Worm (Caenorhabditis elegans) whole organism, mixed stage, embryonic: ENCODE data around the gene W10G6.1.
"Not testable (repeated sequence)": the region's sequence is repeated elsewhere in the genome, so short reads cannot be mapped to it uniquely, and the experiment has no call there.

Experiments used
- M03D4.4 ChIP-seq: sonication (generic microtip); optimal IDR thresholded peaks from 2 replicates; lab custom pipeline; 2017; ENCODE audit warnings: mild to moderate bottlenecking, missing genetic modification characterization, missing compliant biosample characterization
- bed-3 ChIP-seq: fragments of 200-800 bp; sonication (Bioruptor generic); optimal IDR thresholded peaks from 3 replicates; lab custom pipeline; 2018; ENCODE audit warnings: mild to moderate bottlenecking, missing genetic modification characterization, moderate library complexity, missing compliant biosample characterization
- blmp-1 ChIP-seq: fragments of 150-350 bp; optimal IDR thresholded peaks from 2 replicates; lab custom pipeline; 2014; ENCODE audit warnings: missing biosample characterization, missing genetic modification characterization
- ceh-39 ChIP-seq: fragments of 150-350 bp; optimal IDR thresholded peaks from 2 replicates; lab custom pipeline; 2014; ENCODE audit warnings: missing biosample characterization, missing genetic modification characterization
- ceh-43 ChIP-seq: fragments of 200-800 bp; sonication (Bioruptor generic); optimal IDR thresholded peaks from 2 replicates; lab custom pipeline; 2018; ENCODE audit warnings: mild to moderate bottlenecking, missing genetic modification characterization, moderate library complexity, missing compliant biosample characterization
- cnd-1 ChIP-seq: fragments of 200-800 bp; sonication (Bioruptor generic); optimal IDR thresholded peaks from 2 replicates; lab custom pipeline; 2018; ENCODE audit warnings: mild to moderate bottlenecking, missing genetic modification characterization, missing compliant biosample characterization
- drap-1 ChIP-seq: fragments of 200-800 bp; sonication (Bioruptor generic); optimal IDR thresholded peaks from 3 replicates; lab custom pipeline; 2018; ENCODE audit warnings: mild to moderate bottlenecking, missing genetic modification characterization, missing compliant biosample characterization
- elt-1 ChIP-seq: sonication (generic microtip); optimal IDR thresholded peaks from 2 replicates; lab custom pipeline; 2017; ENCODE audit warnings: missing genetic modification characterization, mild to moderate bottlenecking, missing compliant biosample characterization, antibody characterized with exemption, moderate library complexity, borderline replicate concordance; ENCODE audit not compliant: insufficient read depth
- elt-3 ChIP-seq: fragments of 150-350 bp; optimal IDR thresholded peaks from 2 replicates; lab custom pipeline; 2014; ENCODE audit warnings: missing biosample characterization, missing genetic modification characterization
- ham-2 ChIP-seq: fragments of 200-800 bp; sonication (Bioruptor generic); optimal IDR thresholded peaks from 2 replicates; lab custom pipeline; 2018; ENCODE audit warnings: mild to moderate bottlenecking, missing genetic modification characterization, missing compliant biosample characterization
- hlh-1 ChIP-seq: fragments of 150-350 bp; optimal IDR thresholded peaks from 2 replicates; lab custom pipeline; 2014; ENCODE audit warnings: missing biosample characterization, missing genetic modification reagents, missing genetic modification characterization
- lin-13 ChIP-seq: fragments of 150-350 bp; optimal IDR thresholded peaks from 2 replicates; lab custom pipeline; 2014; ENCODE audit warnings: missing biosample characterization, missing genetic modification characterization
- lin-32 ChIP-seq: fragments of 200-800 bp; sonication (Bioruptor generic); optimal IDR thresholded peaks from 2 replicates; lab custom pipeline; 2018; ENCODE audit warnings: mild to moderate bottlenecking, missing genetic modification characterization, missing compliant biosample characterization
- lsy-2 ChIP-seq: fragments of 150-350 bp; optimal IDR thresholded peaks from 2 replicates; lab custom pipeline; 2014; ENCODE audit warnings: missing biosample characterization, missing genetic modification characterization
- nhr-2 ChIP-seq: fragments of 150-350 bp; optimal IDR thresholded peaks from 2 replicates; lab custom pipeline; 2014; ENCODE audit warnings: missing biosample characterization, missing genetic modification characterization
- nhr-237 ChIP-seq: fragments of 150-350 bp; optimal IDR thresholded peaks from 2 replicates; lab custom pipeline; 2014; ENCODE audit warnings: missing biosample characterization, missing genetic modification characterization
- nhr-28 ChIP-seq: fragments of 150-350 bp; optimal IDR thresholded peaks from 2 replicates; lab custom pipeline; 2014; ENCODE audit warnings: missing biosample characterization, missing genetic modification characterization
- nhr-76 ChIP-seq: sonication (generic microtip); optimal IDR thresholded peaks from 2 replicates; lab custom pipeline; 2017; ENCODE audit warnings: missing biosample characterization, missing genetic modification characterization
- pha-4 ChIP-seq: fragments of 150-350 bp; optimal IDR thresholded peaks from 2 replicates; lab custom pipeline; 2018; ENCODE audit warnings: missing biosample characterization, missing genetic modification reagents, missing genetic modification characterization
- snpc-4 ChIP-seq: fragments of 150-350 bp; optimal IDR thresholded peaks from 2 replicates; lab custom pipeline; 2014; ENCODE audit warnings: missing biosample characterization, missing genetic modification characterization
- sptf-1 ChIP-seq: sonication (generic microtip); optimal IDR thresholded peaks from 2 replicates; lab custom pipeline; 2017; ENCODE audit warnings: mild to moderate bottlenecking, missing genetic modification characterization, moderate library complexity, missing compliant biosample characterization
- tbx-8 ChIP-seq: fragments of 200-800 bp; sonication (Bioruptor generic); optimal IDR thresholded peaks from 2 replicates; lab custom pipeline; 2018; ENCODE audit warnings: mild to moderate bottlenecking, missing genetic modification characterization, moderate library complexity, missing compliant biosample characterization
- unc-39 ChIP-seq: fragments of 150-350 bp; optimal IDR thresholded peaks from 2 replicates; lab custom pipeline; 2014; ENCODE audit warnings: missing biosample characterization, missing genetic modification characterization
- unc-62 ChIP-seq: fragments of 150-350 bp; optimal IDR thresholded peaks from 2 replicates; lab custom pipeline; 2014; ENCODE audit warnings: missing biosample characterization, missing genetic modification reagents, missing genetic modification characterization
- zip-8 ChIP-seq: fragments of 150-350 bp; optimal IDR thresholded peaks from 2 replicates; lab custom pipeline; 2014; ENCODE audit warnings: missing biosample characterization, missing genetic modification characterization
- ztf-11 ChIP-seq: fragments of 150-350 bp; optimal IDR thresholded peaks from 2 replicates; lab custom pipeline; 2014; ENCODE audit warnings: missing biosample characterization, missing genetic modification characterization

The W10G6.1 gene

DNA sequence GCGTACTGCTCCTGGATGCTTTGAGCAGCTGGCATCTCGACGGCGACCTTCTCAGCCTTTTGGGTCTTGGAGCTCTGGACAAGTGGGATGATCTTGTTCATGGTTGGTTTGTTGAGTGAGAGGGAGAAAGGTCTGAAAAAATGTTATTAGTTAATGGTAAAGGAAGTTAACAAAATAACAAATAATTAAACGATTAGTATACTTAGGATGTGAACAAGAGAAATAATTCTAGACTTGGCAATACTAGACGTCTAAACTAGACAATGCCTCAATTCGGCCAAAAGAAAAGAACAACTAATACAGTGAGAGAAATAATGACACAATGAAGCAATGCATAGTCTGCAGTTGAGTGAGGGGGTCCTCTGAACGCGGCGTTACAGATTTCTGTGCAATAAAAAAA, 34.5 kb upstream of the W10G6.1 start, which contains the start of gene R11.4:
Gene R11.4 (minus strand): TSS at position 101 of the 400 bp plus-strand sequence.
- no peak for TF ChIP-seq drap-1
- TF ChIP-seq nhr-28 (tag; lab: Kevin White, UChicago) = no peak
- no peak for TF ChIP-seq zip-8 (tag; lab: Kevin White, UChicago)
- TF ChIP-seq unc-39 (tag; lab: Kevin White, UChicago) = no peak
- no peak for TF ChIP-seq ceh-43
- no peak for TF ChIP-seq snpc-4
- no peak for TF ChIP-seq hlh-1 (tag; lab: Kevin White, UChicago)
- TF ChIP-seq elt-1 (tag; lab: Kevin White, UChicago) = no peak
- TF ChIP-seq, all 35 proteins: peak for 0

DNA sequence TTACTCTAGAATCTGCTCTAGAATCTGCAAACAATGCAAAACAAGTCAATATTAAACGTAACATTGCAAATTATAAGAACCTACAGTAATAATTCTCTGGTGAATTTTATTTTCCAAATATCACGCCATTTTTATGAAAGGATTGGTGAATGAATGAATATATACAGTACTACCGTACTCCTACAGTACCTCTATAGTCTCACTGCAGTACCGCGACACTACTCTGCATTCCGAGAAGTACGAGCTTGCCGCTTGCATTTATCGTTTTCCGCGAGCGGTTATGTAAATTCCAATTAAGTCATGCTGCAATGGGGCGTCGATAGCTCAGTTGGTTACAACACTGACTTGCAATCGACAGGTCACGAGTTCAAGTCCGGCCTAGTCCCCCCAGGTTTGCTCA, 32.7 kb upstream of the W10G6.1 start, which contains the start of gene F23A7.4:
Gene F23A7.4 (plus strand): TSS at position 301 of the 400 bp plus-strand sequence.
- not testable (repeated sequence) for TF ChIP-seq hlh-1 (tag; lab: Kevin White, UChicago); elt-1 (tag; lab: Kevin White, UChicago); bed-3 (GFP tag; lab: Kevin White, UChicago)

DNA sequence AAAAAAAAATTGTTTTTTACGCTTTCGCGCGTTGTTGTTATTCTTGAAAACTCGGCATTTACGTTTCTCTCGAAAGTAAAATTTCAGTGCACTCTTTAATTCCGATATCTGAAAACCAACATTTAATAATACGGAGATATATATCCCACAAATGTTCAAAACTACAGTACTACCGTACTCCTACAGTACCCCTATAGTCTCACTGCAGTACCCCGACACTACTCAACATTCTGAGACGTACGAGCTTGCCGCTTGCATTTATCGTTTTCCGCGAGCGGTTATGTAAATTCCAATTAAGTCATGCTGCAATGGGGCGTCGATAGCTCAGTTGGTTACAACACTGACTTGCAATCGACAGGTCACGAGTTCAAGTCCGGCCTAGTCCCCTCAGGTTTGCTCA, 31.9 kb upstream of the W10G6.1 start, which contains the start of gene F23A7.8:
Gene F23A7.8 (plus strand): TSS at position 301 of the 400 bp plus-strand sequence.
- not testable (repeated sequence) for TF ChIP-seq nhr-2; blmp-1 (tag; lab: Kevin White, UChicago); lsy-2 (tag; lab: Kevin White, UChicago)

DNA sequence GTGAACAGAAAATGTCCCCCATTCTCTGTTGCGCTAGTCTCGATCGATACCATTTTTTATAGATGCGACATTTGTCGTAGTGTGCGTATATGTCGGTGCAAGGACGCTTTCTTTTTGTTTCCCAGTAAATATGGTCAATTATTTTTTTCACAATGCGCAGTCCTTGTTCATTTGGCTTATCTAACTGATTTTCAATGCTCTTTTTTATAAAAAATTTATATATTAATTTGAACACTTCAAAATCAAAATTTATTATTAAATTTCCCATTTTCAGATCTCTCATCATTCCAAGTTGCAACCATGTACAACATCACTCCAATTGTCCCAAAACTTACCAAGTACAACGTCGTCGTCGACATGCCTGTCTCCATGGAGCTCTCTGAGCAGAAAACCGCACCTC, 27.9 kb upstream of the W10G6.1 start, which contains the start of gene F23A7.1:
Gene F23A7.1 (plus strand): TSS at position 301 of the 400 bp plus-strand sequence.
- no peak for TF ChIP-seq lin-32
- TF ChIP-seq cnd-1 (tag; lab: Kevin White, UChicago) = no peak
- TF ChIP-seq M03D4.4 (tag; lab: Kevin White, UChicago) = no peak
- TF ChIP-seq nhr-2 = no peak
- no peak for TF ChIP-seq drap-1
- no peak for TF ChIP-seq ceh-39 (tag; lab: Kevin White, UChicago)

DNA sequence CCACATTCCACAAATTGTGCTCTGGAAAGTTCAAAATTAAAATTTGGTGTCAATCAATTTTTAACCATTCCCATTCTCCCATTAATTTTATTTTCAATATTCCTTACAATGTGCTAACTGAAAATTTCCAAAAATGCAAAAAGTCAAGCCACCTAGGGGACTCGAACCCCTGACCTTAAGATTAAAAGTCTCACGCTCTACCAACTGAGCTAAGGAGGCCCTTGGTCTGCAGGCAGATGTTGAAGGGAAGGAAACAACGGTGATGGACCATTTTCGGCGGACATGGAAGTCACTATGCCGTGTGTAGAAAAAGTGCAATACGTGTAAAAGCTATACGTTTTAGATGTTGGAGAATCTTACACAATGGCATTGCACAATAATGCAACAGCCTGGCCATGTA, 27.2 kb upstream of the W10G6.1 start:
- TF ChIP-seq cnd-1 (tag; lab: Kevin White, UChicago) (no peak), elt-3 (no peak), nhr-237 (tag; lab: Kevin White, UChicago) (no peak), nhr-28 (tag; lab: Kevin White, UChicago) (no peak), lsy-2 (tag; lab: Kevin White, UChicago) (no peak), tbx-8 (no peak)
- TF ChIP-seq, all 35 proteins: peak for 0

DNA sequence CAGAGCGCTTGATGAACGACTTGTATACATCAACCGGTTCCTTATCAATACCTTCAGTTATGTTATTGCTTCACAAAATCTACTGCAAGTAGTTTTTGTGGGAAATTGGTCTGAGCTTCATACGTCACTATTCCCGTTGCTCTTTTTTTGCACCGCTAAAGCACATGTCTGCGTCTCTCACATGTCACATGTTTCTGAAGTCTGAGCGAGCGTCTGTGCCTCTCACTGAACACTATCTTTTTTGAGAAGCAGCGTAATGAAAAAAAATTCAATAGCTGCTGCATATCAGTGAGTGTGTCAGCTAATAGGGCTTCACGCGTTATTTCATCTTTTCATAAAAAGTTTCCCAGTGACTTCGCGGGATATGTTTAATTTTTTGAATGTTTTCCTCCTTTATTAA, 26.7 kb upstream of the W10G6.1 start:
- TF ChIP-seq unc-62 (GFP tag; lab: Kevin White, UChicago) = no peak
- TF ChIP-seq M03D4.4 (tag; lab: Kevin White, UChicago) = no peak
- TF ChIP-seq bed-3 (GFP tag; lab: Kevin White, UChicago) = no peak
- TF ChIP-seq nhr-2 = no peak

DNA sequence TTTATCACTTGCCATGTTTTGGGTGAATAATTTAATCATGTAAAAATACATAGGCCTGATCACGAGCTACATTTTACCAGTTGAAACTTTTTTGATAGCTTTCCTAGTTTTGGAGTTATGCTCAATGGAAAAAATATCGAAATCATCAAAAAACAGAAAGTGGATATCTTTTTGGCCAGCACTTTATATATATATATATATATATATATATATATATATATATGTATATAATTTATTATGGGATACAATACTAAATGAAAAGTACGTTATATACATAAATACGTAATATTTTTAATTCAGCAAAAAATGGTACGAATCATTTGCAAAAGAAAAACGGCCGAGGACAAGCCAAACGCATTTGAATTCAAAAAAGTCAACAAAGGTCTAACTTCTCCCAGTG, 25.3 kb upstream of the W10G6.1 start, which contains the start of gene F23A7.3:
Gene F23A7.3 (plus strand): TSS at position 301 of the 400 bp plus-strand sequence.
- not testable (repeated sequence) for TF ChIP-seq ceh-39 (tag; lab: Kevin White, UChicago); blmp-1 (tag; lab: Kevin White, UChicago); ztf-11
- TF ChIP-seq, all 35 proteins: peak for 0; not testable (repeated sequence) for 35

DNA sequence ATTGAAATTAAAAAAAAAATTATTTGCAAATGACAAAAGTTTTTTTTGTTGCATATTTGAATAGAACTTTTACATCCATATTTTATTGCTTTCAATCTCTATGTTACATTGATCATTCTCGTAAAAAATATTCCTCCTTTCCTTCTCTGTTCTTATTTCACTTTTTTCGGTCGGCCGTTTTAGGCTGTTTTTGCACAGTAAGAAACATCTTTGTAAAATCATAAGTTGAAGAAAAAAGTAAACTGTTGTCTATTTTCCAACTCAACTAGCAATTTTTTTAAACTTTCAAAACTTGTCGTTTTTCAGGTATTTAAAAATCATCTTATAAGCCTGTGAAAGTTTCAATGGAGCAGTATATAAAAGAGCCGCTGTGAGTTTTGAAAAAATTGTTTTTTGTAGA, 16.4 kb upstream of the W10G6.1 start, which contains the start of gene F23A7.5:
Gene F23A7.5 (plus strand): TSS at position 301 of the 400 bp plus-strand sequence.
- TF ChIP-seq ceh-39 (tag; lab: Kevin White, UChicago) (no peak), unc-62 (GFP tag; lab: Kevin White, UChicago) (no peak), tbx-8 (no peak), sptf-1 (tag; lab: Kevin White, UChicago) (no peak), lin-32 (no peak), nhr-76 (no peak), pha-4 (tag; lab: Kevin White, UChicago) (no peak), bed-3 (GFP tag; lab: Kevin White, UChicago) (no peak), lsy-2 (tag; lab: Kevin White, UChicago) (no peak), blmp-1 (tag; lab: Kevin White, UChicago) (no peak), elt-3 (no peak), ham-2 (GFP tag; lab: Kevin White, UChicago) (no peak), lin-13 (tag; lab: Kevin White, UChicago) (no peak)
